Worm (Caenorhabditis elegans) whole organism, late embryonic: ENCODE results near the gene atp-4.

Experiments used
- C38D4.7 ChIP-seq: fragments of 200-800 bp; sonication (Bioruptor generic); optimal IDR thresholded peaks from 2 replicates; lab custom pipeline; 2018; ENCODE audit warnings: mild to moderate bottlenecking, missing genetic modification characterization, moderate library complexity, missing compliant biosample characterization
- F13H6.1 ChIP-seq: sonication (generic microtip); optimal IDR thresholded peaks from 2 replicates; lab custom pipeline; 2016; ENCODE audit warnings: missing genetic modification characterization, missing compliant biosample characterization
- K09A11.1 ChIP-seq: sonication (generic microtip); optimal IDR thresholded peaks from 2 replicates; lab custom pipeline; 2017; ENCODE audit warnings: antibody characterized with exemption, mild to moderate bottlenecking, missing genetic modification characterization, missing compliant biosample characterization; ENCODE audit not compliant: insufficient read depth
- T23F11.4 ChIP-seq: fragments of 200-800 bp; sonication (Bioruptor generic); optimal IDR thresholded peaks from 2 replicates; lab custom pipeline; 2018; ENCODE audit warnings: mild to moderate bottlenecking, missing genetic modification characterization, missing compliant biosample characterization
- Y22D7AL.16 ChIP-seq: sonication (generic microtip); optimal IDR thresholded peaks from 2 replicates; lab custom pipeline; 2016; ENCODE audit warnings: missing genetic modification characterization, missing compliant biosample characterization
- ama-1 ChIP-seq: fragments of 150-350 bp; optimal IDR thresholded peaks from 2 replicates; lab custom pipeline; 2014
- ceh-14 ChIP-seq: sonication (generic microtip); optimal IDR thresholded peaks from 2 replicates; lab custom pipeline; 2016; ENCODE audit warnings: missing genotype, missing genetic modification characterization, missing compliant biosample characterization
- ceh-19 ChIP-seq: fragments of 200-800 bp; sonication (Bioruptor generic); optimal IDR thresholded peaks from 2 replicates; lab custom pipeline; 2018; ENCODE audit warnings: mild to moderate bottlenecking, missing genetic modification characterization, missing compliant biosample characterization
- ceh-2 ChIP-seq: sonication (generic microtip); optimal IDR thresholded peaks from 2 replicates; lab custom pipeline; 2016; ENCODE audit warnings: missing genotype, missing genetic modification characterization, missing compliant biosample characterization
- ceh-22 ChIP-seq: sonication (generic microtip); optimal IDR thresholded peaks from 2 replicates; lab custom pipeline; 2017; ENCODE audit warnings: missing biosample characterization, missing genetic modification characterization
- ceh-24 ChIP-seq: sonication (generic microtip); optimal IDR thresholded peaks from 2 replicates; lab custom pipeline; 2016; ENCODE audit warnings: mild to moderate bottlenecking, missing genetic modification characterization, missing compliant biosample characterization
- ceh-30 ChIP-seq: fragments of 150-350 bp; optimal IDR thresholded peaks from 2 replicates; lab custom pipeline; 2014; ENCODE audit warnings: missing biosample characterization, missing genetic modification characterization
- ceh-31 ChIP-seq: sonication (generic microtip); optimal IDR thresholded peaks from 2 replicates; lab custom pipeline; 2016; ENCODE audit warnings: missing genetic modification characterization, missing compliant biosample characterization
- ceh-34 ChIP-seq: sonication (generic microtip); optimal IDR thresholded peaks from 2 replicates; lab custom pipeline; 2016; ENCODE audit warnings: mild to moderate bottlenecking, missing genetic modification characterization, missing compliant biosample characterization
- ceh-45 ChIP-seq: fragments of 200-800 bp; sonication (Bioruptor generic); IDR thresholded peaks from 2 replicates; pipeline ENCODE4 v1.3.6; 2022; ENCODE audit warnings: missing genetic modification reagents, missing genetic modification characterization, missing compliant biosample characterization
- ceh-9 ChIP-seq: sonication (generic microtip); optimal IDR thresholded peaks from 2 replicates; lab custom pipeline; 2016; ENCODE audit warnings: mild to moderate bottlenecking, missing genetic modification characterization, inconsistent platforms, missing compliant biosample characterization
- dve-1 ChIP-seq: sonication (generic microtip); optimal IDR thresholded peaks from 2 replicates; lab custom pipeline; 2017; ENCODE audit warnings: antibody characterized with exemption, mild to moderate bottlenecking, missing genetic modification characterization, missing compliant biosample characterization
- elt-2 ChIP-seq: sonication (generic microtip); optimal IDR thresholded peaks from 2 replicates; lab custom pipeline; 2016; ENCODE audit warnings: missing genetic modification reagents, missing genetic modification characterization, missing compliant biosample characterization
- ets-4 ChIP-seq: sonication (generic microtip); optimal IDR thresholded peaks from 2 replicates; lab custom pipeline; 2016; ENCODE audit warnings: missing genetic modification characterization, missing compliant biosample characterization
- eyg-1 ChIP-seq: sonication (generic microtip); optimal IDR thresholded peaks from 2 replicates; lab custom pipeline; 2016; ENCODE audit warnings: missing genotype, missing genetic modification characterization, missing compliant biosample characterization
- fkh-10 ChIP-seq: fragments of 150-350 bp; optimal IDR thresholded peaks from 2 replicates; lab custom pipeline; 2014; ENCODE audit warnings: missing biosample characterization, missing genetic modification reagents, missing genetic modification characterization
- gmeb-2 ChIP-seq: sonication (generic microtip); optimal IDR thresholded peaks from 2 replicates; lab custom pipeline; 2016; ENCODE audit warnings: missing genetic modification characterization, inconsistent platforms, missing compliant biosample characterization
- hlh-30 ChIP-seq: sonication (generic microtip); optimal IDR thresholded peaks from 2 replicates; lab custom pipeline; 2017; ENCODE audit warnings: antibody characterized with exemption, missing genetic modification characterization, missing compliant biosample characterization; ENCODE audit not compliant: insufficient read depth
- lin-11 ChIP-seq: fragments of 200-800 bp; sonication (Bioruptor generic); optimal IDR thresholded peaks from 2 replicates; lab custom pipeline; 2018; ENCODE audit warnings: mild to moderate bottlenecking, missing genetic modification characterization, missing compliant biosample characterization
- madf-2 ChIP-seq: sonication (generic microtip); optimal IDR thresholded peaks from 2 replicates; lab custom pipeline; 2017; ENCODE audit warnings: missing genetic modification characterization, missing compliant biosample characterization
- mec-3 ChIP-seq: sonication (generic microtip); optimal IDR thresholded peaks from 2 replicates; lab custom pipeline; 2016; ENCODE audit warnings: borderline replicate concordance, missing genetic modification characterization, missing compliant biosample characterization
- nfya-1 ChIP-seq: sonication (generic microtip); optimal IDR thresholded peaks from 2 replicates; lab custom pipeline; 2017; ENCODE audit warnings: missing genetic modification characterization, mild to moderate bottlenecking, missing compliant biosample characterization, antibody characterized with exemption, moderate library complexity
- nhr-232 ChIP-seq: sonication (generic microtip); optimal IDR thresholded peaks from 2 replicates; lab custom pipeline; 2016; ENCODE audit warnings: missing genetic modification characterization, missing compliant biosample characterization
- odd-2 ChIP-seq: sonication (generic microtip); optimal IDR thresholded peaks from 2 replicates; lab custom pipeline; 2017; ENCODE audit warnings: antibody characterized with exemption, mild to moderate bottlenecking, missing genetic modification characterization, missing compliant biosample characterization
- pag-3 ChIP-seq: sonication (generic microtip); optimal IDR thresholded peaks from 2 replicates; lab custom pipeline; 2016; ENCODE audit warnings: missing compliant biosample characterization, missing genetic modification characterization, borderline replicate concordance
- pax-1 ChIP-seq: fragments of 150-350 bp; optimal IDR thresholded peaks from 2 replicates; lab custom pipeline; 2014; ENCODE audit warnings: missing biosample characterization, missing genetic modification characterization
- pha-4 ChIP-seq: fragments of 150-350 bp; optimal IDR thresholded peaks from 2 replicates; lab custom pipeline; 2018; ENCODE audit warnings: missing biosample characterization, missing genetic modification reagents, missing genetic modification characterization
- pros-1 ChIP-seq: fragments of 150-350 bp; optimal IDR thresholded peaks from 2 replicates; lab custom pipeline; 2014; ENCODE audit warnings: missing biosample characterization, missing genetic modification reagents, missing genetic modification characterization
- ref-2 ChIP-seq: sonication (generic microtip); optimal IDR thresholded peaks from 2 replicates; lab custom pipeline; 2016; ENCODE audit warnings: missing genetic modification characterization, missing compliant biosample characterization
- rnt-1 ChIP-seq: sonication (generic microtip); optimal IDR thresholded peaks from 2 replicates; lab custom pipeline; 2016; ENCODE audit warnings: missing genetic modification characterization, missing compliant biosample characterization
- sdc-2 ChIP-seq: sonication (generic microtip); optimal IDR thresholded peaks from 2 replicates; lab custom pipeline; 2016; ENCODE audit warnings: missing genotype, missing genetic modification characterization, missing compliant biosample characterization
- sox-2 ChIP-seq: fragments of 200-800 bp; sonication (Bioruptor generic); IDR thresholded peaks from 2 replicates; pipeline ENCODE4 v1.3.6; 2022; ENCODE audit warnings: missing genetic modification reagents, missing genetic modification characterization, missing compliant biosample characterization
- tbx-7 ChIP-seq: sonication (generic microtip); optimal IDR thresholded peaks from 2 replicates; lab custom pipeline; 2016; ENCODE audit warnings: missing genotype, missing genetic modification characterization, missing compliant biosample characterization
- ttx-3 ChIP-seq: sonication (generic microtip); optimal IDR thresholded peaks from 2 replicates; lab custom pipeline; 2016; ENCODE audit warnings: missing genetic modification reagents, missing genetic modification characterization, missing compliant biosample characterization
- zip-5 ChIP-seq: sonication (generic microtip); optimal IDR thresholded peaks from 2 replicates; lab custom pipeline; 2016; ENCODE audit warnings: missing genetic modification characterization, missing compliant biosample characterization

Gene atp-4

ce11 chrV:6400528-6400927, 26.4 kb downstream of the atp-4 start:
- no peak for TF ChIP-seq ttx-3 (tag; lab: Kevin White, UChicago)
- TF ChIP-seq ets-4 (tag; lab: Kevin White, UChicago) = no peak
- no peak for TF ChIP-seq ceh-14
- no peak for TF ChIP-seq ceh-34 (tag; lab: Kevin White, UChicago)
- TF ChIP-seq ceh-2 (tag; lab: Kevin White, UChicago) = no peak
- TF ChIP-seq elt-2 (tag; lab: Kevin White, UChicago) = no peak
- no peak for TF ChIP-seq pha-4 (tag; lab: Kevin White, UChicago)
- no peak for TF ChIP-seq nfya-1 (tag; lab: Kevin White, UChicago)
- TF ChIP-seq hlh-30 = no peak
- no peak for TF ChIP-seq fkh-10 (GFP tag; lab: Kevin White, UChicago)
- TF ChIP-seq, all 69 proteins: peak for 0

DNA sequence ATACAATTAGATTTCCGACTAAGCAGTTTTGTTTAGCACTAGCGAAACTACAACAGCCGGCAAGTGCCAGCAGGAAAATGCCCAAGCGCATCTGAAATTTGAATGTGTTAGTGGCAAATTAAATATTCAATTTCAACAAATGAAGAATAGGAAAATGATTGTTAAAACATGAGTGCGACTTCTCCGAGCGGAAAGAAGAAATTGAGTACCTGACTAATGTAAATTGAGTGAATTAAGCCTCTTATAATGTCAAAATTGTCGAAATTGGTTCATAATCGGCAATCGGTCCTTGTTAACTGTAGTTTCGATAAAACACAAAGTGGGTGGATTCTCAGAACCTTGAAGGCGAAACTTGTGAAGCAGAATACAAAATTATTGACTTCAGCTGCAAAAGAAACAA, 27.1 kb downstream of the atp-4 start, which contains the start of gene gfi-1:
Gene gfi-1 (minus strand): TSS at position 101 of the 400 bp plus-strand sequence.
- TF ChIP-seq ceh-31 (no peak), ceh-34 (tag; lab: Kevin White, UChicago) (no peak), Y22D7AL.16 (tag; lab: Kevin White, UChicago) (no peak), ama-1 (lab: Kevin White, UChicago) (no peak), ceh-14 (no peak), sdc-2 (tag; lab: Kevin White, UChicago) (no peak), odd-2 (no peak), ceh-45 (GFP tag; lab: Robert Waterston, UW) (no peak)

- TF ChIP-seq Y22D7AL.16 (tag; lab: Kevin White, UChicago) (no peak), nhr-232 (no peak)
These were observed 28.0 kb downstream of the atp-4 start for ce11 chrV:6398922-6399321.

ce11 chrV:6390163-6390562, 36.7 kb downstream of the atp-4 start, which contains the start of gene F57F4.1:
F57F4.1 (plus strand) TSS chrV:6390463.
- no peak for TF ChIP-seq C38D4.7 (GFP tag; lab: Kevin White, UChicago)
- no peak for TF ChIP-seq tbx-7 (tag; lab: Kevin White, UChicago)
- no peak for TF ChIP-seq nhr-232
- TF ChIP-seq F13H6.1 (tag; lab: Kevin White, UChicago) = no peak
- no peak for TF ChIP-seq gmeb-2
- no peak for TF ChIP-seq Y22D7AL.16 (tag; lab: Kevin White, UChicago)
- TF ChIP-seq T23F11.4 (GFP tag; lab: Kevin White, UChicago) = no peak
- no peak for TF ChIP-seq ceh-30 (tag; lab: Kevin White, UChicago)
- TF ChIP-seq ref-2 (tag; lab: Kevin White, UChicago) = no peak
- TF ChIP-seq pag-3 = no peak
- TF ChIP-seq zip-5 (tag; lab: Kevin White, UChicago) = no peak
- no peak for TF ChIP-seq lin-11 (tag; lab: Kevin White, UChicago)
- no peak for TF ChIP-seq madf-2 (tag; lab: Kevin White, UChicago)
- TF ChIP-seq pax-1 (tag; lab: Kevin White, UChicago) = no peak

DNA sequence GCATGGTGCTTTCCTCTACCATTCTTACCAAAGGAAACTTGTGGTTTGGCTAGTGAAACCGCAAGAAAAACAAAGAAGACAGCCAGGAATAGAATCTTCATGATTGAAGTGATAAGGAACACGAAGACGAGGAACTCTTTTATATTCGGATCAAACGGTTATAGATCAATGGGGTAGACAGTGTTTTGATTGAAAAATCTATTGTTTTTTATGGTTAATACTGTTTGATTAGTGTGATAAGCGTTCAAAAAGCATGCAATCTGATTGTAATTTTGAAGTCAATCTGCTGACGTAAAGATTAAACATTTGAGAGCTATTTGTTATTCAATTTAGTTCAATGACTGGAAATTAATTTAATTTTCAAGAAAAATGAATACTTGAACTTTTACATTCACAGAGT, 37.3 kb downstream of the atp-4 start, which contains the start of gene F57F4.2:
Gene F57F4.2 (minus strand): TSS at position 101 of the 400 bp plus-strand sequence.
- no peak for TF ChIP-seq ceh-19 (GFP tag; lab: Kevin White, UChicago)
- TF ChIP-seq fkh-10 (GFP tag; lab: Kevin White, UChicago) = no peak
- TF ChIP-seq K09A11.1 (tag; lab: Kevin White, UChicago) = no peak
- TF ChIP-seq ceh-24 = no peak
- TF ChIP-seq T23F11.4 (GFP tag; lab: Kevin White, UChicago) = no peak
- TF ChIP-seq ceh-22 = no peak
- TF ChIP-seq lin-11 (tag; lab: Kevin White, UChicago) = no peak
- TF ChIP-seq pha-4 (tag; lab: Kevin White, UChicago) = no peak
- TF ChIP-seq ref-2 (tag; lab: Kevin White, UChicago) = no peak
- no peak for TF ChIP-seq sox-2
- TF ChIP-seq pros-1 (tag; lab: Kevin White, UChicago) = no peak
- no peak for TF ChIP-seq ceh-45 (GFP tag; lab: Robert Waterston, UW)
- no peak for TF ChIP-seq ceh-9 (tag; lab: Kevin White, UChicago)
- no peak for TF ChIP-seq mec-3 (tag; lab: Kevin White, UChicago)
- TF ChIP-seq ama-1 (lab: Kevin White, UChicago) = no peak
- TF ChIP-seq Y22D7AL.16 (tag; lab: Kevin White, UChicago) = no peak
- no peak for TF ChIP-seq eyg-1 (tag; lab: Kevin White, UChicago)
- no peak for TF ChIP-seq rnt-1 (tag; lab: Kevin White, UChicago)
- no peak for TF ChIP-seq dve-1 (tag; lab: Kevin White, UChicago)
